Fruit fly (Drosophila melanogaster) whole organism, prepupa: ENCODE measurements around the gene CG7506.

ENCODE experiments used
- Blimp-1 ChIP-seq: fragments of 200-800 bp; sonication (Bioruptor generic); optimal IDR thresholded peaks from 3 replicates; lab custom pipeline; 2017; ENCODE audit warnings: missing biosample characterization, missing genetic modification characterization, mild to moderate bottlenecking, moderate library complexity, missing genetic modification reagents
- CG11902 ChIP-seq: fragments of 200-800 bp; sonication (Bioruptor generic); optimal IDR thresholded peaks from 3 replicates; lab custom pipeline; 2016; ENCODE audit warnings: missing biosample characterization, missing genetic modification characterization
- CG31627 ChIP-seq: fragments of 200-800 bp; sonication (Bioruptor generic); optimal IDR thresholded peaks from 3 replicates; lab custom pipeline; 2016; ENCODE audit warnings: missing biosample characterization, missing genetic modification characterization
- CG7368 ChIP-seq: fragments of 200-800 bp; sonication (Bioruptor generic); optimal IDR thresholded peaks from 3 replicates; lab custom pipeline; 2016; ENCODE audit warnings: missing biosample characterization, missing genetic modification characterization
- Ets96B ChIP-seq: fragments of 200-800 bp; optimal IDR thresholded peaks from 2 replicates; lab custom pipeline; 2019; ENCODE audit warnings: missing biosample characterization, mild to moderate bottlenecking, missing genetic modification characterization, moderate library complexity
- Gug ChIP-seq: fragments of 200-800 bp; sonication (Bioruptor generic); IDR thresholded peaks from 2 replicates; pipeline ENCODE4 v1.3.6; 2022; ENCODE audit warnings: missing biosample characterization, missing genetic modification characterization
- Hr4 ChIP-seq: fragments of 200-800 bp; sonication (Bioruptor generic); optimal IDR thresholded peaks from 3 replicates; lab custom pipeline; 2016; ENCODE audit warnings: missing biosample characterization, missing genetic modification characterization
- Sox102F ChIP-seq: fragments of 200-800 bp; sonication (Bioruptor generic); optimal IDR thresholded peaks from 2 replicates; lab custom pipeline; 2016; ENCODE audit warnings: missing biosample characterization, mild to moderate bottlenecking, missing genetic modification characterization
- achi ChIP-seq: fragments of 200-800 bp; sonication (Bioruptor generic); optimal IDR thresholded peaks from 3 replicates; lab custom pipeline; 2016; ENCODE audit warnings: missing biosample characterization, missing genetic modification characterization
- eg ChIP-seq: fragments of 200-800 bp; sonication (Bioruptor generic); IDR thresholded peaks from 3 replicates; pipeline ENCODE4 v1.3.6; 2022; ENCODE audit warnings: missing biosample characterization, missing genetic modification characterization
- svp ChIP-seq: fragments of 200-800 bp; sonication (Bioruptor generic); peaks from one replicate; lab custom pipeline; 2016; ENCODE audit warnings: missing biosample characterization, missing genetic modification characterization

dm6 chr3L:7654048-7654961 is 12.9 kb upstream of the CG7506 start, which contains the start of gene CG7492:
- no peak for TF ChIP-seq svp (GFP tag; lab: Kevin White, UChicago)
- TF ChIP-seq Sox102F, result no peak
- TF ChIP-seq Blimp-1 (GFP tag; lab: Kevin White, UChicago), result no peak
- TF ChIP-seq Gug (GFP tag; lab: Robert Waterston, UW), result no peak
- no peak for TF ChIP-seq CG7368 (GFP tag; lab: Kevin White, UChicago)
- TF ChIP-seq CG31627 (GFP tag; lab: Kevin White, UChicago), result no peak
- no peak for TF ChIP-seq achi
- no peak for TF ChIP-seq Hr4 (GFP tag; lab: Kevin White, UChicago)
- no peak for TF ChIP-seq CG11902 (GFP tag; lab: Kevin White, UChicago)
- no peak for TF ChIP-seq Ets96B (tag; lab: Kevin White, UChicago)
- no peak for TF ChIP-seq eg (GFP tag; lab: Robert Waterston, UW)
